Fruit fly (Drosophila melanogaster): Measurements from ENCODE around the gene CG6885.

The CG6885 gene

dm6 chr3L:18789203-18790018 lies 45.1 kb downstream of the CG6885 start (continued):
- no peak for TF ChIP-seq CG10979 (tag; optimal IDR thresholded peaks at IDR 0.05)
- TF ChIP-seq phol (tag; optimal IDR thresholded peaks at IDR 0.05), result peak; percentile 46
- peak; percentile 30 for TF ChIP-seq Ets97D (GFP tag; optimal IDR thresholded peaks at IDR 0.05)
- TF ChIP-seq chif (GFP tag; optimal IDR thresholded peaks at IDR 0.05), result no peak
- no peak for TF ChIP-seq Abd-B (GFP tag; optimal IDR thresholded peaks at IDR 0.05)
- no peak for TF ChIP-seq CHES-1-like (GFP tag; optimal IDR thresholded peaks at IDR 0.05)
- TF ChIP-seq esg (GFP tag; conservative IDR thresholded peaks at IDR 0.05), result no peak
- TF ChIP-seq gcm (GFP tag; optimal IDR thresholded peaks at IDR 0.05), result no peak
- peak; percentile 51 for TF ChIP-seq CG11504 (tag; optimal IDR thresholded peaks at IDR 0.05)
- no peak for TF ChIP-seq NC2β (GFP tag; optimal IDR thresholded peaks at IDR 0.05)
- peak; percentile 74 for TF ChIP-seq fd64A (GFP tag; optimal IDR thresholded peaks at IDR 0.05)
- TF ChIP-seq CG11560 (tag; IDR thresholded peaks at IDR 0.05), result no peak
- TF ChIP-seq NC2α (GFP tag; optimal IDR thresholded peaks at IDR 0.05), result peak; percentile 40
- TF ChIP-seq Dek (tag; optimal IDR thresholded peaks at IDR 0.05), result peak; percentile 23
- peak; percentile 88 for TF ChIP-seq CG10321 (GFP tag; IDR thresholded peaks at IDR 0.05)
- TF ChIP-seq CG10209 (GFP tag; optimal IDR thresholded peaks at IDR 0.05), result peak; percentile 49
- peak; percentile 57 for TF ChIP-seq schlank (tag; optimal IDR thresholded peaks at IDR 0.05)
- no peak for TF ChIP-seq CG18262 (tag; optimal IDR thresholded peaks at IDR 0.05)
- peak; percentile 41 for TF ChIP-seq Vsx1 (GFP tag; optimal IDR thresholded peaks at IDR 0.05)
- TF ChIP-seq chn (GFP tag; optimal IDR thresholded peaks at IDR 0.05), result no peak
- TF ChIP-seq insv (GFP tag; optimal IDR thresholded peaks at IDR 0.05), result peak in 1 of 2 experiments; percentile 31
- TF ChIP-seq CG7928 (GFP tag; optimal IDR thresholded peaks at IDR 0.05), result peak; percentile 33
- TF ChIP-seq CG14014 (GFP tag; IDR thresholded peaks at IDR 0.05), result no peak
- TF ChIP-seq CG10959 (GFP tag; IDR thresholded peaks at IDR 0.05), result no peak
- peak; percentile 5 for TF ChIP-seq CG1792 (GFP tag; optimal IDR thresholded peaks at IDR 0.05)
- TF ChIP-seq Fer3 (tag; optimal IDR thresholded peaks at IDR 0.05), result peak; percentile 67
- no peak for TF ChIP-seq CG8944 (GFP tag; optimal IDR thresholded peaks at IDR 0.05)
- peak; percentile 40; the same call in 1 of the 2 replicates for TF ChIP-seq MBD-R2 (GFP tag; IDR thresholded peaks at IDR 0.05)
- TF ChIP-seq CG8281 (tag; optimal IDR thresholded peaks at IDR 0.05), result peak; percentile 54
- no peak for TF ChIP-seq zen (tag; optimal IDR thresholded peaks at IDR 0.05)
- no peak for TF ChIP-seq CG30020 (tag; optimal IDR thresholded peaks at IDR 0.05)
- TF ChIP-seq CG2129 (GFP tag; IDR thresholded peaks at IDR 0.05; ENCODE audit: partially characterized antibody), result no peak
- TF ChIP-seq Nf-YA (GFP tag; IDR thresholded peaks at IDR 0.05), result peak; percentile 60
- peak; percentile 41; the same call in 1 of the 2 replicates for TF ChIP-seq CG43689 (GFP tag; IDR thresholded peaks at IDR 0.05)
- TF ChIP-seq CG15479 (GFP tag; optimal IDR thresholded peaks at IDR 0.05), result no peak
- peak; percentile 65 for TF ChIP-seq Oli (tag; optimal IDR thresholded peaks at IDR 0.05)
- TF ChIP-seq ewg (GFP tag; optimal IDR thresholded peaks at IDR 0.05), result peak; percentile 50
- TF ChIP-seq CG4404 (GFP tag; IDR thresholded peaks at IDR 0.05), result no peak
- no peak for TF ChIP-seq Hmx (GFP tag; optimal IDR thresholded peaks at IDR 0.05)
- peak; percentile 33; the same call in 1 of the 2 replicates for TF ChIP-seq NFAT (GFP tag; IDR thresholded peaks at IDR 0.05)
- no peak for TF ChIP-seq unc-4 (GFP tag; IDR thresholded peaks at IDR 0.05; ENCODE audit: partially characterized antibody)
- TF ChIP-seq Deaf1 (tag; optimal IDR thresholded peaks at IDR 0.05), result peak; percentile 99
- TF ChIP-seq NfI (GFP tag; optimal IDR thresholded peaks at IDR 0.05), result peak; percentile 27
- peak; percentile 58 for TF ChIP-seq gem (tag; optimal IDR thresholded peaks at IDR 0.05)
- TF ChIP-seq CG17385 (GFP tag; optimal IDR thresholded peaks at IDR 0.05), result peak; percentile 65
- TF ChIP-seq CG6175 (GFP tag; IDR thresholded peaks at IDR 0.05), result 0 out of 3 replicates have a peak, but pooled peaks have one; percentile 45
- TF ChIP-seq dimm (GFP tag; IDR thresholded peaks at IDR 0.05), result no peak
- TF ChIP-seq kay (GFP tag; optimal IDR thresholded peaks at IDR 0.05), result no peak
- no peak for TF ChIP-seq aop (GFP tag; IDR thresholded peaks at IDR 0.05)

Data from whole organism, embryonic.